Fruit fly (Drosophila melanogaster): Measurements from ENCODE around the gene dop.

DNA sequence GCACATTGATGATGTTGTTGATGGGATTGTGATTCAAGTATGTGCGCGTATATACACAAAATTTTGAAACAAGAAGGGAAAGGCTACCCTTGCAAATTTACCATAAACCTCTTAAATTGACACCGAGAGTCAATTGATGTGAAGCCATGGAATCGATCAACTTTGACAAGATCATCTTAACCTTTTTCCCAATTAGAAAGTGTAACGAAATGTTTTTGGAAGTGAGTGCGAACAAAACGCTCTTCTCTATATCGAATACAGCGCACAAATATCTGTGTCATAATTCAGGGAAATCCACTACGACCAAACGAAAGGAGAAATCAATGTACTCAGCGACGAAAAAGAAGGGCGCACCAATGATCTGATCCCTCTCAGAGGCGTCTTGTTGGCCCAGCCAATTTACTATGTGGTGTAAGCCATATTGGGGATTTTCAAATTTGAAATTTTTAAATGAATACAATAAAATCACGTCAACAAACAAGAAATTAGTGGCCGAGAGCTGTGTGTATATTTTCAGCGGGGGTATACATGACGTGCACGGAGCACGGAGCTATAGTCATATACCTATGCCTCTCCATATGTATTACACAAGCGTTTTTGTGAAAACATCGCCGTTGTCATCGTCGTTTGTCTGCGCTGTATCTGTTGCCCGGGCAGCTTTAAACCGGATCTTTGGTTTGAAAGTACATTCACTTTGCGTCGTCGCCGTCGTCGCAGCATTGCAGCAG lies 32.2 kb upstream of the dop start:
- TF ChIP-seq rn (GFP tag; IDR thresholded peaks at IDR 0.05) (no peak), CG12605 (GFP tag; IDR thresholded peaks at IDR 0.05) (peak; percentile 15; the same call in 1 of the 2 replicates), CG8301 (tag; optimal IDR thresholded peaks at IDR 0.05) (peak; percentile 70)

Data from whole organism, pupa.